Worm (Caenorhabditis elegans): Measurements from ENCODE around the gene K10H10.10.

ce11 chrII:14537728-14538127 lies 30.2 kb downstream of the K10H10.10 start, which contains the start of the genes clec-147 and C04H5.7:
- no peak for TF ChIP-seq hlh-30 (tag; optimal IDR thresholded peaks at IDR 0.05; ENCODE audit: insufficient read depth)
- TF ChIP-seq T20F7.1 (GFP tag; optimal IDR thresholded peaks at IDR 0.05) = no peak
- TF ChIP-seq spr-1 (tag; optimal IDR thresholded peaks at IDR 0.05) = no peak
- TF ChIP-seq aly-2 (tag; optimal IDR thresholded peaks at IDR 0.05) = no peak
- TF ChIP-seq T26A8.4 (GFP tag; IDR thresholded peaks at IDR 0.05) = no peak
- TF ChIP-seq daf-19 (GFP tag; conservative IDR thresholded peaks at IDR 0.05) = no peak
- no peak for TF ChIP-seq lir-3 (tag; optimal IDR thresholded peaks at IDR 0.05)
